Fruit fly (Drosophila melanogaster) whole organism, embryonic: Measurements from ENCODE around the gene CG6015.

ENCODE experiments used
- Abd-B ChIP-seq: fragments of 200-800 bp; sonication (Bioruptor generic); optimal IDR thresholded peaks from 2 replicates; lab custom pipeline; 2018; ENCODE audit warnings: missing biosample characterization, mild to moderate bottlenecking, missing genetic modification characterization, moderate library complexity
- Atf3 ChIP-seq: fragments of 200-800 bp; sonication (Bioruptor generic); optimal IDR thresholded peaks from 3 replicates; lab custom pipeline; 2016; ENCODE audit warnings: missing biosample characterization, missing genetic modification characterization
- B-H1 ChIP-seq: fragments of 200-800 bp; sonication (Bioruptor generic); IDR thresholded peaks from 3 replicates; pipeline ENCODE4 v1.3.6; 2022; ENCODE audit warnings: missing biosample characterization, missing genetic modification characterization
- CG10321 ChIP-seq: fragments of 200-800 bp; sonication (Bioruptor generic); IDR thresholded peaks from 2 replicates; pipeline ENCODE4 v1.3.6; 2022; ENCODE audit warnings: missing biosample characterization, missing genetic modification characterization
- CG10979 ChIP-seq: fragments of 200-800 bp; sonication (Bioruptor generic); optimal IDR thresholded peaks from 2 replicates; lab custom pipeline; 2018; ENCODE audit warnings: missing biosample characterization, mild to moderate bottlenecking, missing genetic modification characterization, moderate library complexity
- CG11247 ChIP-seq: fragments of 200-800 bp; sonication (Bioruptor generic); IDR thresholded peaks from 2 replicates; pipeline ENCODE4 v1.3.6; 2022; ENCODE audit warnings: missing biosample characterization, missing genetic modification characterization
- CG12769 ChIP-seq: fragments of 200-800 bp; sonication (Bioruptor generic); optimal IDR thresholded peaks from 2 replicates; lab custom pipeline; 2019; ENCODE audit warnings: missing biosample characterization, mild to moderate bottlenecking, missing genetic modification characterization, moderate library complexity
- CG15269 ChIP-seq: fragments of 200-800 bp; sonication (Bioruptor generic); optimal IDR thresholded peaks from 2 replicates; lab custom pipeline; 2018; ENCODE audit warnings: missing biosample characterization, mild to moderate bottlenecking, missing genetic modification characterization, moderate library complexity
- CG1602 ChIP-seq: fragments of 200-800 bp; sonication (Bioruptor generic); optimal IDR thresholded peaks from 3 replicates; lab custom pipeline; 2016; ENCODE audit warnings: missing biosample characterization, missing genetic modification characterization
- CG17328 ChIP-seq: fragments of 200-800 bp; sonication (Bioruptor generic); IDR thresholded peaks from 2 replicates; pipeline ENCODE4 v1.3.6; 2022; ENCODE audit warnings: missing biosample characterization, missing genetic modification characterization
- CG17361 ChIP-seq: fragments of 200-800 bp; sonication (Bioruptor generic); IDR thresholded peaks from 3 replicates; pipeline ENCODE4 v1.3.6; 2022; ENCODE audit warnings: missing biosample characterization, missing genetic modification characterization
- CG1792 ChIP-seq: fragments of 200-800 bp; sonication (Bioruptor generic); optimal IDR thresholded peaks from 2 replicates; lab custom pipeline; 2016; ENCODE audit warnings: missing biosample characterization, missing genetic modification characterization
- CG2120 ChIP-seq: fragments of 200-800 bp; sonication (Bioruptor generic); optimal IDR thresholded peaks from 3 replicates; lab custom pipeline; 2016; ENCODE audit warnings: missing biosample characterization, missing genetic modification characterization
- CG30403 ChIP-seq: fragments of 200-800 bp; sonication (Bioruptor generic); optimal IDR thresholded peaks from 3 replicates; lab custom pipeline; 2016; ENCODE audit warnings: missing biosample characterization, missing genetic modification characterization
- CG32767 ChIP-seq: fragments of 200-800 bp; sonication (Bioruptor generic); IDR thresholded peaks from 2 replicates; pipeline ENCODE4 v1.3.6; 2022; ENCODE audit warnings: missing biosample characterization, missing genetic modification characterization
- CG32772 ChIP-seq: fragments of 200-800 bp; sonication (Bioruptor generic); IDR thresholded peaks from 2 replicates; pipeline ENCODE4 v1.3.6; 2022; ENCODE audit warnings: missing biosample characterization, missing genetic modification characterization
- CG4360 ChIP-seq: fragments of 200-800 bp; sonication (Bioruptor generic); IDR thresholded peaks from 2 replicates; pipeline ENCODE4 v1.3.6; 2022; ENCODE audit warnings: missing biosample characterization, missing genetic modification characterization
- CG7928 ChIP-seq: fragments of 200-800 bp; sonication (Bioruptor generic); optimal IDR thresholded peaks from 2 replicates; lab custom pipeline; 2017; ENCODE audit warnings: missing biosample characterization, mild to moderate bottlenecking, missing genetic modification characterization
- CG8765 ChIP-seq: fragments of 200-800 bp; sonication (Bioruptor generic); IDR thresholded peaks from 2 replicates; pipeline ENCODE4 v1.3.6; 2022; ENCODE audit warnings: missing biosample characterization, missing genetic modification characterization
- CG9727 ChIP-seq: fragments of 200-800 bp; sonication (Bioruptor generic); optimal IDR thresholded peaks from 3 replicates; lab custom pipeline; 2017; ENCODE audit warnings: missing biosample characterization, mild to moderate bottlenecking, missing genetic modification characterization
- CG9876 ChIP-seq: fragments of 200-800 bp; sonication (Bioruptor generic); optimal IDR thresholded peaks from 2 replicates; lab custom pipeline; 2016; ENCODE audit warnings: missing biosample characterization, missing genetic modification characterization
- Chrac-16 ChIP-seq: fragments of 200-800 bp; sonication (Bioruptor generic); optimal IDR thresholded peaks from 3 replicates; lab custom pipeline; 2016; ENCODE audit warnings: missing biosample characterization, missing genetic modification characterization
- D19A ChIP-seq: fragments of 200-800 bp; optimal IDR thresholded peaks from 3 replicates; lab custom pipeline; 2019; ENCODE audit warnings: missing biosample characterization, mild to moderate bottlenecking, missing genetic modification characterization, moderate library complexity
- Dfd ChIP-seq, 2 experiments: fragments of >200 bp; optimal IDR thresholded peaks; 2 replicates each; lab custom pipeline; 2017; ENCODE audit warnings: missing biosample characterization in 2 of 2, missing genetic modification characterization in 2 of 2
- Dip2 ChIP-seq: fragments of 200-800 bp; sonication (Bioruptor generic); IDR thresholded peaks from 2 replicates; pipeline ENCODE4 v1.3.6; 2022; ENCODE audit warnings: missing biosample characterization, missing genetic modification characterization
- Drgx ChIP-seq: fragments of 200-800 bp; sonication (Bioruptor generic); IDR thresholded peaks from 2 replicates; pipeline ENCODE4 v1.3.6; 2022; ENCODE audit warnings: missing biosample characterization, missing genetic modification characterization
- H15 ChIP-seq: fragments of 200-800 bp; sonication (Bioruptor generic); IDR thresholded peaks from 3 replicates; pipeline ENCODE4 v1.3.6; 2022; ENCODE audit warnings: missing biosample characterization, missing genetic modification characterization
- HHEX ChIP-seq: fragments of 200-800 bp; sonication (Bioruptor generic); optimal IDR thresholded peaks from 3 replicates; lab custom pipeline; 2017; ENCODE audit warnings: missing biosample characterization, mild to moderate bottlenecking, missing genetic modification characterization, missing genetic modification reagents
- Hmx ChIP-seq: fragments of 200-800 bp; sonication (Bioruptor generic); optimal IDR thresholded peaks from 2 replicates; lab custom pipeline; 2016; ENCODE audit warnings: missing biosample characterization, missing genetic modification characterization
- Mad ChIP-seq: fragments of 200-800 bp; sonication (Bioruptor generic); optimal IDR thresholded peaks from 2 replicates; lab custom pipeline; 2016; ENCODE audit warnings: missing biosample characterization, missing genetic modification characterization
- Max ChIP-seq: fragments of 200-800 bp; sonication (Bioruptor generic); optimal IDR thresholded peaks from 2 replicates; lab custom pipeline; 2016; ENCODE audit warnings: missing biosample characterization, mild to moderate bottlenecking, missing genetic modification characterization
- Mrtf ChIP-seq: fragments of 200-800 bp; sonication (Bioruptor generic); IDR thresholded peaks from 3 replicates; pipeline ENCODE4 v1.3.6; 2022; ENCODE audit warnings: missing biosample characterization, missing genetic modification characterization
- Ravus ChIP-seq: fragments of 200-800 bp; sonication (Bioruptor generic); IDR thresholded peaks from 2 replicates; pipeline ENCODE4 v1.3.6; 2022; ENCODE audit warnings: missing biosample characterization, missing genetic modification characterization
- Rx ChIP-seq: fragments of 200-800 bp; sonication (Bioruptor generic); IDR thresholded peaks from 2 replicates; pipeline ENCODE4 v1.3.6; 2022; ENCODE audit warnings: missing biosample characterization, missing genetic modification characterization
- Six4 ChIP-seq: fragments of 200-800 bp; sonication (Bioruptor generic); optimal IDR thresholded peaks from 2 replicates; lab custom pipeline; 2016; ENCODE audit warnings: missing biosample characterization, missing genetic modification characterization
- Xbp1 ChIP-seq: fragments of 200-800 bp; sonication (Bioruptor generic); optimal IDR thresholded peaks from 3 replicates; lab custom pipeline; 2016; ENCODE audit warnings: missing biosample characterization, mild to moderate bottlenecking, missing genetic modification characterization
- Xrp1 ChIP-seq: fragments of 200-800 bp; sonication (Bioruptor generic); IDR thresholded peaks from 2 replicates; pipeline ENCODE4 v1.3.6; 2022; ENCODE audit warnings: missing biosample characterization, missing genetic modification characterization
- ase ChIP-seq: fragments of 200-800 bp; sonication (Bioruptor generic); IDR thresholded peaks from 3 replicates; pipeline ENCODE4 v1.3.6; 2022; ENCODE audit warnings: missing biosample characterization, missing genetic modification characterization
- bsh ChIP-seq, 2 experiments: fragments of 200-800 bp; sonication (Bioruptor generic); optimal IDR thresholded peaks; 2 replicates each; lab custom pipeline; 2017 to 2018; ENCODE audit warnings: mild to moderate bottlenecking in 2 of 2, missing biosample characterization in 2 of 2, missing genetic modification characterization in 2 of 2, moderate library complexity in 1 of 2
- chm ChIP-seq: fragments of 200-800 bp; sonication (Bioruptor generic); IDR thresholded peaks from 2 replicates; pipeline ENCODE4 v1.3.6; 2022; ENCODE audit warnings: missing biosample characterization, missing genetic modification characterization
- chn ChIP-seq: fragments of 200-800 bp; sonication (Bioruptor generic); optimal IDR thresholded peaks from 2 replicates; lab custom pipeline; 2016; ENCODE audit warnings: missing biosample characterization, missing genetic modification characterization
- croc ChIP-seq: fragments of 200-800 bp; sonication (Bioruptor generic); conservative IDR thresholded peaks from 3 replicates; pipeline ENCODE4 v1.3.6; 2022; ENCODE audit warnings: missing biosample characterization, missing genetic modification characterization
- fd96Cb ChIP-seq: fragments of 200-800 bp; sonication (Bioruptor generic); optimal IDR thresholded peaks from 2 replicates; lab custom pipeline; 2018; ENCODE audit warnings: missing biosample characterization, mild to moderate bottlenecking, missing genetic modification characterization, moderate library complexity
- grau ChIP-seq: fragments of 200-800 bp; optimal IDR thresholded peaks from 3 replicates; lab custom pipeline; 2019; ENCODE audit warnings: missing biosample characterization, mild to moderate bottlenecking, missing genetic modification characterization, moderate library complexity
- kah ChIP-seq: fragments of 200-800 bp; sonication (Bioruptor generic); optimal IDR thresholded peaks from 2 replicates; lab custom pipeline; 2018; ENCODE audit warnings: missing biosample characterization, mild to moderate bottlenecking, missing genetic modification characterization
- ken ChIP-seq: fragments of 200-800 bp; sonication (Bioruptor generic); IDR thresholded peaks from 3 replicates; pipeline ENCODE4 v1.3.6; 2022; ENCODE audit warnings: missing biosample characterization, missing genetic modification characterization
- lmd ChIP-seq: fragments of 200-800 bp; sonication (Bioruptor generic); IDR thresholded peaks from 2 replicates; pipeline ENCODE4 v1.3.6; 2022; ENCODE audit warnings: missing biosample characterization, missing genetic modification characterization
- pan ChIP-seq, 4 experiments: fragments of >200 bp in 3 of 4; fragments of 200-800 bp in 1 of 4; sonication (Bioruptor generic) in 1 of 4; optimal IDR thresholded peaks in 3 of 4; IDR thresholded peaks in 1 of 4; 2 replicates each; pipeline versions ENCODE4 v1.3.6 to Lab custom; 2017 to 2022; ENCODE audit warnings: missing biosample characterization in 2 of 4, missing genetic modification characterization in 2 of 4, mixed read lengths in 1 of 4
- pum ChIP-seq: fragments of 200-800 bp; sonication (Bioruptor generic); optimal IDR thresholded peaks from 2 replicates; lab custom pipeline; 2016; ENCODE audit warnings: missing biosample characterization, missing genetic modification characterization
- ro ChIP-seq: fragments of 200-800 bp; sonication (Bioruptor generic); IDR thresholded peaks from 2 replicates; pipeline ENCODE4 v1.3.6; 2022; ENCODE audit warnings: missing biosample characterization, missing genetic modification characterization
- wor ChIP-seq: fragments of 200-800 bp; sonication (Bioruptor generic); IDR thresholded peaks from 2 replicates; pipeline ENCODE4 v1.3.6; 2022; ENCODE audit warnings: missing biosample characterization, missing genetic modification characterization

Gene CG6015

DNA sequence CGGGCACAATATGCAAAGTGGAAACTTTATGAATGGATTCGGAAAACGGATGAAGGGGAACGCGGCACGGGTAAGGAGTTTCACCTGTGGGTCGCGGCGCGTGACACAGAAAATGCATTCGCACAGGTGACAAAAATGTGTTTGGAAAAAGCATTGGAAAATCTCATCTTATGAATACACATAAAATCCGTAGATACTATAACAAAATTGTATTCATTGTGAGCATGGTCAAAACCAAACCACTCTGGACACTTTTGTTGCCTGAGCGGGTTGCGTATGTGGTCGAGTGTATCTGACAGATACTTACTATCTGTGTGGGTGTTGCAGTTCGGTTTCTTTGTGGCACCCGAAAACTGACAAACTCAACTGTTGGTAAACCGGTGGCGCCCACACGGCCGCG, 5.4 kb upstream of the CG6015 start (continued):
- peak; percentile 61 for TF ChIP-seq Xbp1 (GFP tag; lab: Kevin White, UChicago)
- TF ChIP-seq Drgx (GFP tag; lab: Robert Waterston, UW), result peak; percentile 93
- peak; percentile 20 for TF ChIP-seq CG1602 (GFP tag; lab: Kevin White, UChicago)
- no peak for TF ChIP-seq CG15269 (tag; lab: Kevin White, UChicago)
- TF ChIP-seq ase (GFP tag; lab: Robert Waterston, UW), result peak; percentile 72; the same call in 2 of the 3 replicates
- peak; percentile 9 for TF ChIP-seq Abd-B
- peak; percentile 35 for TF ChIP-seq fd96Cb (tag; lab: Kevin White, UChicago)
- no peak for TF ChIP-seq ro (GFP tag; lab: Robert Waterston, UW)
- peak; percentile 54 for TF ChIP-seq CG4360
- TF ChIP-seq CG17361 (GFP tag; lab: Robert Waterston, UW), result 0 out of 3 replicates have a peak, but pooled peaks have one; percentile 42
- TF ChIP-seq Xrp1 (GFP tag; lab: Robert Waterston, UW), result peak; percentile 82
- TF ChIP-seq HHEX, result no peak
- peak; percentile 51; the same call in 1 of the 2 replicates for TF ChIP-seq CG11247 (GFP tag; lab: Robert Waterston, UW)
- no peak for TF ChIP-seq chn (GFP tag; lab: Kevin White, UChicago)
- 0 out of 3 replicates have a peak, but pooled peaks have one; percentile 45 for TF ChIP-seq Mrtf (GFP tag; lab: Robert Waterston, UW)
- TF ChIP-seq wor (GFP tag; lab: Robert Waterston, UW), result peak; percentile 43
- TF ChIP-seq Atf3 (GFP tag; lab: Kevin White, UChicago), result no peak
- TF ChIP-seq grau, result peak; percentile 38
- no peak for TF ChIP-seq Dip2
- no peak for TF ChIP-seq CG7928 (GFP tag; lab: Kevin White, UChicago)
- TF ChIP-seq CG32772 (GFP tag; lab: Robert Waterston, UW), result peak; percentile 54
- no peak for TF ChIP-seq Six4 (GFP tag; lab: Kevin White, UChicago)
- TF ChIP-seq CG10979 (tag; lab: Kevin White, UChicago), result peak; percentile 58
- TF ChIP-seq Hmx (GFP tag; lab: Kevin White, UChicago), result no peak
- peak; percentile 33; the same call in 1 of the 2 replicates for TF ChIP-seq CG8765 (GFP tag; lab: Robert Waterston, UW)
- peak; percentile 17 for TF ChIP-seq Chrac-16 (GFP tag; lab: Kevin White, UChicago)
- TF ChIP-seq chm (GFP tag; lab: Robert Waterston, UW), result peak; percentile 66
- peak; percentile 15 for TF ChIP-seq Max (GFP tag; lab: Kevin White, UChicago)
- peak; percentile 57 for TF ChIP-seq lmd (GFP tag; lab: Robert Waterston, UW)
- peak; percentile 28 to 69 for TF ChIP-seq bsh (GFP tag; optimal IDR thresholded peaks at IDR 0.05; lab: Kevin White, UChicago)
- TF ChIP-seq CG17328, result peak; percentile 78
- peak; percentile 33 for TF ChIP-seq pum
- no peak for TF ChIP-seq pan (optimal IDR thresholded peaks at IDR 0.05; lab: Kevin White, UChicago)
- peak in 1 of 2 experiments; percentile 79 for TF ChIP-seq pan (GFP tag; optimal IDR thresholded peaks at IDR 0.05 in 1 of 2, IDR thresholded peaks at IDR 0.05 in 1 of 2)
- peak; percentile 72 for TF ChIP-seq Rx (GFP tag; lab: Robert Waterston, UW)
- peak; percentile 42; the same call in 1 of the 3 replicates for TF ChIP-seq B-H1 (GFP tag; lab: Robert Waterston, UW)
- 0 out of 2 replicates have a peak, but pooled peaks have one; percentile 17 for TF ChIP-seq CG10321
- TF ChIP-seq CG9876 (GFP tag; lab: Kevin White, UChicago), result no peak
- TF ChIP-seq ken (GFP tag; lab: Robert Waterston, UW), result peak; percentile 61; the same call in 1 of the 3 replicates
- TF ChIP-seq CG1792 (GFP tag; lab: Kevin White, UChicago), result no peak
- peak; percentile 60; the same call in 2 of the 3 replicates for TF ChIP-seq H15
- TF ChIP-seq D19A (tag; lab: Kevin White, UChicago), result no peak
- TF ChIP-seq CG2120 (GFP tag; lab: Kevin White, UChicago), result peak; percentile 28
- TF ChIP-seq Mad (GFP tag; lab: Kevin White, UChicago), result peak; percentile 17
- TF ChIP-seq CG12769, result no peak
- TF ChIP-seq Ravus (GFP tag; lab: Robert Waterston, UW), result no peak; the same call in 1 of the 2 replicates
- TF ChIP-seq CG9727, result peak; percentile 26
- no peak; the same call in 2 of the 3 replicates for TF ChIP-seq croc
- peak; percentile 38 for TF ChIP-seq CG30403 (GFP tag; lab: Kevin White, UChicago)
- peak; percentile 65 for TF ChIP-seq CG32767
- TF ChIP-seq kah (GFP tag; lab: Kevin White, UChicago), result no peak
- no peak for TF ChIP-seq Dfd (GFP tag; optimal IDR thresholded peaks at IDR 0.05; lab: Kevin White, UChicago)
